Worm (Caenorhabditis elegans) whole organism, L4 larva: ENCODE data around the gene dyf-6.

Experiments used
- F10B5.3 ChIP-seq: sonication (generic microtip); optimal IDR thresholded peaks from 2 replicates; lab custom pipeline; 2016; ENCODE audit warnings: mild to moderate bottlenecking, missing genetic modification characterization, missing compliant biosample characterization
- F26F4.8 ChIP-seq: fragments of 200-800 bp; sonication (Bioruptor generic); conservative IDR thresholded peaks from 2 replicates; pipeline ENCODE4 v1.3.6; 2022; ENCODE audit warnings: missing genetic modification characterization, missing compliant biosample characterization
- F37D6.2 ChIP-seq: sonication (generic microtip); optimal IDR thresholded peaks from 2 replicates; lab custom pipeline; 2016; ENCODE audit warnings: mild to moderate bottlenecking, missing genetic modification characterization, missing compliant biosample characterization
- F44E2.7 ChIP-seq: fragments of 200-800 bp; sonication (Bioruptor generic); IDR thresholded peaks from 2 replicates; pipeline ENCODE4 v2.1.2; 2022; ENCODE audit warnings: missing genetic modification characterization, missing compliant biosample characterization
- R02D3.7 ChIP-seq: fragments of 150-350 bp; sonication (generic microtip); optimal IDR thresholded peaks from 3 replicates; lab custom pipeline; 2014; ENCODE audit warnings: missing biosample characterization, missing genetic modification characterization
- Y105C5A.15 ChIP-seq: fragments of 200-800 bp; sonication (Bioruptor generic); IDR thresholded peaks from 2 replicates; pipeline ENCODE4 v1.3.6; 2022; ENCODE audit warnings: missing genetic modification characterization, missing compliant biosample characterization
- Y75B8A.6 ChIP-seq: fragments of 200-800 bp; sonication (Bioruptor generic); IDR thresholded peaks from 2 replicates; pipeline ENCODE4 v1.3.6; 2022; ENCODE audit warnings: missing genetic modification reagents, missing genetic modification characterization, missing compliant biosample characterization
- aha-1 ChIP-seq: fragments of 150-350 bp; peaks from one replicate; lab custom pipeline; 2014; ENCODE audit warnings: missing biosample characterization, missing genetic modification characterization
- aly-2 ChIP-seq: sonication (generic microtip); optimal IDR thresholded peaks from 2 replicates; lab custom pipeline; 2018; ENCODE audit warnings: missing biosample characterization, missing genetic modification characterization
- attf-4 ChIP-seq: sonication (generic microtip); optimal IDR thresholded peaks from 3 replicates; lab custom pipeline; 2017; ENCODE audit warnings: missing biosample characterization, missing genetic modification characterization
- ceh-82 ChIP-seq: sonication (generic microtip); optimal IDR thresholded peaks from 2 replicates; lab custom pipeline; 2017; ENCODE audit warnings: missing biosample characterization, missing genetic modification characterization
- ctbp-1 ChIP-seq: fragments of 200-800 bp; sonication (Bioruptor generic); IDR thresholded peaks from 2 replicates; pipeline ENCODE4 v1.3.6; 2022; ENCODE audit warnings: missing genetic modification reagents, missing genetic modification characterization, missing compliant biosample characterization
- daf-8 ChIP-seq: fragments of 200-800 bp; sonication (Bioruptor generic); IDR thresholded peaks from 2 replicates; pipeline ENCODE4 v1.3.6; 2022; ENCODE audit warnings: missing genetic modification characterization, missing compliant biosample characterization
- dve-1 ChIP-seq: sonication (generic microtip); optimal IDR thresholded peaks from 2 replicates; lab custom pipeline; 2017; ENCODE audit warnings: antibody characterized with exemption, mild to moderate bottlenecking, missing genetic modification characterization, missing compliant biosample characterization; ENCODE audit not compliant: insufficient read depth
- egl-27 ChIP-seq: sonication (generic microtip); optimal IDR thresholded peaks from 3 replicates; lab custom pipeline; 2017; ENCODE audit warnings: missing biosample characterization, missing genetic modification reagents, missing genetic modification characterization
- egl-43 ChIP-seq: fragments of 200-800 bp; sonication (Bioruptor generic); IDR thresholded peaks from 2 replicates; pipeline ENCODE4 v1.3.6; 2022; ENCODE audit warnings: missing genetic modification reagents, missing genetic modification characterization, missing compliant biosample characterization
- fkh-10 ChIP-seq: fragments of 150-350 bp; optimal IDR thresholded peaks from 2 replicates; lab custom pipeline; 2014; ENCODE audit warnings: missing biosample characterization, missing genetic modification reagents, missing genetic modification characterization
- fos-1 ChIP-seq: fragments of 150-350 bp; optimal IDR thresholded peaks from 2 replicates; lab custom pipeline; 2014; ENCODE audit warnings: missing biosample characterization, missing genetic modification characterization
- hif-1 ChIP-seq, 2 experiments: sonication (generic microtip); optimal IDR thresholded peaks; 2 replicates each; lab custom pipeline; 2016 to 2017; ENCODE audit warnings: missing compliant biosample characterization in 2 of 2, missing genetic modification characterization in 2 of 2, missing genetic modification reagents in 2 of 2, missing genotype in 2 of 2, mild to moderate bottlenecking in 1 of 2
- hmg-1.1 ChIP-seq: fragments of 200-800 bp; sonication (Bioruptor generic); IDR thresholded peaks from 2 replicates; pipeline ENCODE4 v1.3.6; 2022; ENCODE audit warnings: missing genetic modification reagents, missing genetic modification characterization, missing compliant biosample characterization
- lin-13 ChIP-seq: fragments of 150-350 bp; optimal IDR thresholded peaks from 2 replicates; lab custom pipeline; 2014; ENCODE audit warnings: missing biosample characterization, missing genetic modification reagents, missing genetic modification characterization
- lir-3 ChIP-seq: sonication (generic microtip); optimal IDR thresholded peaks from 2 replicates; lab custom pipeline; 2016; ENCODE audit warnings: mild to moderate bottlenecking, missing genetic modification characterization, missing compliant biosample characterization
- madf-9 ChIP-seq: fragments of 200-800 bp; sonication (Bioruptor generic); conservative IDR thresholded peaks from 2 replicates; pipeline ENCODE4 v1.3.6; 2022; ENCODE audit warnings: missing genetic modification reagents, missing genetic modification characterization, missing compliant biosample characterization
- mes-2 ChIP-seq: sonication (generic microtip); optimal IDR thresholded peaks from 2 replicates; lab custom pipeline; 2016; ENCODE audit warnings: missing genotype, mild to moderate bottlenecking, missing genetic modification characterization, missing compliant biosample characterization; ENCODE audit not compliant: poor library complexity, severe bottlenecking
- mxl-3 ChIP-seq: fragments of 200-800 bp; sonication (Bioruptor generic); optimal IDR thresholded peaks from 2 replicates; lab custom pipeline; 2018; ENCODE audit warnings: mild to moderate bottlenecking, missing genetic modification characterization, missing compliant biosample characterization
- nhr-10 ChIP-seq: fragments of 150-350 bp; optimal IDR thresholded peaks from 2 replicates; lab custom pipeline; 2014; ENCODE audit warnings: missing biosample characterization, missing genetic modification characterization
- nhr-102 ChIP-seq: sonication (generic microtip); optimal IDR thresholded peaks from 2 replicates; lab custom pipeline; 2016; ENCODE audit warnings: mild to moderate bottlenecking, missing genetic modification characterization, moderate library complexity, missing compliant biosample characterization
- nhr-11 ChIP-seq: fragments of 150-350 bp; optimal IDR thresholded peaks from 2 replicates; lab custom pipeline; 2014; ENCODE audit warnings: missing biosample characterization, missing genetic modification characterization
- nhr-25 ChIP-seq: sonication (generic microtip); optimal IDR thresholded peaks from 2 replicates; lab custom pipeline; 2017; ENCODE audit warnings: missing genetic modification characterization, mild to moderate bottlenecking, missing compliant biosample characterization, antibody characterized with exemption, moderate library complexity, borderline replicate concordance; ENCODE audit not compliant: insufficient read depth
- nhr-41 ChIP-seq: fragments of 200-800 bp; sonication (Bioruptor generic); IDR thresholded peaks from 2 replicates; pipeline ENCODE4 v1.3.6; 2022; ENCODE audit warnings: missing genetic modification reagents, missing genetic modification characterization, missing compliant biosample characterization
- nhr-42 ChIP-seq: fragments of 200-800 bp; sonication (Bioruptor generic); IDR thresholded peaks from 2 replicates; pipeline ENCODE4 v1.3.6; 2022; ENCODE audit warnings: missing genetic modification characterization, missing compliant biosample characterization
- nhr-48 ChIP-seq: sonication (generic microtip); optimal IDR thresholded peaks from 2 replicates; lab custom pipeline; 2016; ENCODE audit warnings: mild to moderate bottlenecking, missing genetic modification characterization, missing compliant biosample characterization
- nhr-6 ChIP-seq: fragments of 150-350 bp; optimal IDR thresholded peaks from 2 replicates; lab custom pipeline; 2014; ENCODE audit warnings: missing biosample characterization, missing genetic modification characterization
- nhr-76 ChIP-seq: fragments of 150-350 bp; optimal IDR thresholded peaks from 2 replicates; lab custom pipeline; 2014; ENCODE audit warnings: missing biosample characterization, missing genetic modification characterization
- nhr-77 ChIP-seq: fragments of 150-350 bp; optimal IDR thresholded peaks from 2 replicates; lab custom pipeline; 2014; ENCODE audit warnings: missing biosample characterization, missing genetic modification characterization
- pqm-1 ChIP-seq: sonication (generic microtip); optimal IDR thresholded peaks from 2 replicates; lab custom pipeline; 2017; ENCODE audit warnings: missing biosample characterization, missing genetic modification characterization
- rbr-2 ChIP-seq: sonication (generic microtip); optimal IDR thresholded peaks from 2 replicates; lab custom pipeline; 2016; ENCODE audit warnings: missing genotype, missing genetic modification characterization, missing compliant biosample characterization
- set-16 ChIP-seq: fragments of 200-800 bp; sonication (Bioruptor generic); IDR thresholded peaks from 2 replicates; pipeline ENCODE4 v1.3.6; 2022; ENCODE audit warnings: missing genetic modification reagents, missing genetic modification characterization, missing compliant biosample characterization
- snpc-1.2 ChIP-seq: fragments of 200-800 bp; sonication (Bioruptor generic); IDR thresholded peaks from 2 replicates; pipeline ENCODE4 v1.3.6; 2022; ENCODE audit warnings: missing genetic modification reagents, missing genetic modification characterization, missing compliant biosample characterization
- tag-97 ChIP-seq: fragments of 200-800 bp; sonication (Bioruptor generic); IDR thresholded peaks from 2 replicates; pipeline ENCODE4 v1.3.6; 2022; ENCODE audit warnings: missing genetic modification characterization, missing compliant biosample characterization
- tra-1 ChIP-seq: fragments of 200-800 bp; sonication (Bioruptor generic); IDR thresholded peaks from 2 replicates; pipeline ENCODE4 v1.3.6; 2022; ENCODE audit warnings: missing genetic modification reagents, missing genetic modification characterization, missing compliant biosample characterization
- unc-130 ChIP-seq: sonication (generic microtip); optimal IDR thresholded peaks from 2 replicates; lab custom pipeline; 2016; ENCODE audit warnings: missing genetic modification reagents, missing genetic modification characterization, missing compliant biosample characterization
- unc-62 ChIP-seq, 3 experiments: fragments of 150-350 bp in 1 of 3; sonication (generic microtip); optimal IDR thresholded peaks in 2 of 3; peaks in 1 of 3; 1 replicate in 1 of 3; 2 replicates in 2 of 3; lab custom pipeline; 2014 to 2017; ENCODE audit warnings: missing biosample characterization in 3 of 3, missing genetic modification characterization in 3 of 3, missing genetic modification reagents in 3 of 3, missing genotype in 1 of 3
- zfp-2 ChIP-seq: sonication (generic microtip); optimal IDR thresholded peaks from 2 replicates; lab custom pipeline; 2016; ENCODE audit warnings: mild to moderate bottlenecking, missing genetic modification characterization, missing compliant biosample characterization
- zip-11 ChIP-seq: fragments of 200-800 bp; sonication (Bioruptor generic); IDR thresholded peaks from 2 replicates; pipeline ENCODE4 v1.3.6; 2022; ENCODE audit warnings: missing genetic modification characterization, missing compliant biosample characterization
- zip-2 ChIP-seq: fragments of 150-350 bp; optimal IDR thresholded peaks from 2 replicates; lab custom pipeline; 2014; ENCODE audit warnings: missing biosample characterization, missing genetic modification characterization
- ztf-11 ChIP-seq: fragments of 150-350 bp; optimal IDR thresholded peaks from 2 replicates; lab custom pipeline; 2014; ENCODE audit warnings: missing biosample characterization, missing genetic modification characterization

dyf-6 gene

DNA sequence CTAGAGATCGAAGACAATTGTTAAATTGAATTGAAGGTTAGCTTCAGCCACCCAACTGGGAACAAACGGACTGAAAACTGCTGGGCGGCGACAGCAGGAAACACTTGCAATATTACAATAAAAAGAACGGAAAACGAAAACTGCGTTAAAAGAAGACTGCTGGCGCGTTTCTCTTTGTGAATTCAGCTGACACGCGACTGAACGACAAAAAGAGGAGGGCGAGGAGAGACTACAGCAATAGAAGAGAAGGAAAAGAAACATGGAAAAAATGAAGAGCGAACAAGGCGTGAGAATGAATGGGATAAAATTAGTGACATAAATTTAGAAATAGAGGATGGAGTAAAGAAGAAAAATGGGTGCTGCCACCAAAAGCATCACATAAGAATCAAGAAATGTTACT is 8.6 kb downstream of the dyf-6 start (continued):
- TF ChIP-seq unc-130 (GFP tag; lab: Kevin White, UChicago), result no peak
- no peak for TF ChIP-seq lir-3 (tag; lab: Kevin White, UChicago)
- TF ChIP-seq zip-11 (GFP tag; lab: Robert Waterston, UW), result no peak
- TF ChIP-seq aha-1 (tag; lab: Kevin White, UChicago), result peak; percentile 96
- peak in 1 of 2 experiments; percentile 59 for TF ChIP-seq hif-1 (tag; optimal IDR thresholded peaks at IDR 0.05; lab: Kevin White, UChicago)
- TF ChIP-seq F26F4.8 (GFP tag; lab: Robert Waterston, UW), result no peak
- peak; percentile 28 for TF ChIP-seq nhr-77 (tag; lab: Kevin White, UChicago)
- TF ChIP-seq mxl-3 (GFP tag; lab: Kevin White, UChicago), result peak; percentile 89
- TF ChIP-seq Y105C5A.15 (GFP tag; lab: Robert Waterston, UW), result no peak
- no peak for TF ChIP-seq aly-2
- no peak for TF ChIP-seq fos-1
- TF ChIP-seq ceh-82, result no peak

DNA sequence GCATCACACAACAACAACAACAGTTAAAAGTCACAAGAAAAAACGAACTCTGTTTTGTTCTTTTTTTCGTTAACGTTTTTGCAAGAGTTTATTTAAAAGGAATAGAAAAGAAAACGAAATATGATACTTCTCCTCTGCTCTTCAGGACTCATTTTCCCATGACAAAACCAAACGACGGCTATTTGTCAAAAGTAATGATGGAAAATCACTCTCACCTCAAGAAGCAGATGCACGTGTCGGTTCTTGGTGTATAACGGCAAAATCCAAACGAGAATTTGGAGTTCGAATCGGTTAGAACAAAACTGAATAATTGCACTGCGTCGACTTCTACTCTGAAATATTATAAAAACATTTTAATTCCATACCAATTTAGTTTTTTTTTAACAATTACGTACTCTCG is 9.3 kb downstream of the dyf-6 start:
- TF ChIP-seq fkh-10 (GFP tag; lab: Kevin White, UChicago) (no peak), mes-2 (tag; lab: Kevin White, UChicago) (no peak), unc-62 (GFP tag; optimal IDR thresholded peaks at IDR 0.05 in 1 of 2; lab: Kevin White, UChicago) (peak in 1 of 2 experiments; percentile 95), unc-62 (tag; optimal IDR thresholded peaks at IDR 0.05; lab: Kevin White, UChicago) (no peak), R02D3.7 (tag; lab: Kevin White, UChicago) (no peak)
- TF ChIP-seq, all 104 proteins: peak for 1

- TF ChIP-seq daf-8 (GFP tag; lab: Robert Waterston, UW) (no peak), nhr-76 (tag; lab: Kevin White, UChicago) (no peak), egl-43 (GFP tag; lab: Robert Waterston, UW) (0 out of 2 replicates have a peak, but pooled peaks have one; percentile 39), ztf-11 (tag; lab: Kevin White, UChicago) (no peak), set-16 (peak; percentile 66), F37D6.2 (tag; lab: Kevin White, UChicago) (no peak), aha-1 (tag; lab: Kevin White, UChicago) (no peak), hmg-1.1 (GFP tag; lab: Robert Waterston, UW) (no peak), attf-4 (tag; lab: Kevin White, UChicago) (no peak), zip-2 (tag; lab: Kevin White, UChicago) (no peak), rbr-2 (no peak), tag-97 (no peak), zfp-2 (tag; lab: Kevin White, UChicago) (no peak), nhr-6 (tag; lab: Kevin White, UChicago) (no peak), madf-9 (no peak)
Measured at ce11 chrX:10373581-10373980, 12.7 kb downstream of the dyf-6 start.

- TF ChIP-seq lin-13 (no peak), tra-1 (GFP tag; lab: Robert Waterston, UW) (no peak), Y105C5A.15 (GFP tag; lab: Robert Waterston, UW) (no peak), aly-2 (no peak), nhr-11 (tag; lab: Kevin White, UChicago) (no peak), nhr-41 (no peak), nhr-42 (GFP tag; lab: Robert Waterston, UW) (no peak), nhr-102 (tag; lab: Kevin White, UChicago) (no peak), dve-1 (peak; percentile 1), nhr-48 (tag; lab: Kevin White, UChicago) (no peak), nhr-10 (tag; lab: Kevin White, UChicago) (no peak), egl-27 (tag; lab: Kevin White, UChicago) (no peak), attf-4 (tag; lab: Kevin White, UChicago) (no peak), F10B5.3 (no peak), pqm-1 (tag; lab: Kevin White, UChicago) (no peak), nhr-25 (no peak), madf-9 (no peak), hmg-1.1 (GFP tag; lab: Robert Waterston, UW) (peak; percentile 31; the same call in 1 of the 2 replicates), tag-97 (no peak), snpc-1.2 (GFP tag; lab: Robert Waterston, UW) (no peak), fkh-10 (GFP tag; lab: Kevin White, UChicago) (no peak), Y75B8A.6 (no peak), ctbp-1 (no peak), F44E2.7 (GFP tag; lab: Robert Waterston, UW) (no peak), aha-1 (tag; lab: Kevin White, UChicago) (no peak)
Measured at ce11 chrX:10372556-10372955, 13.8 kb downstream of the dyf-6 start, which contains the start of gene Y49A10A.2. Gene Y49A10A.2, minus strand, starts transcription at chrX:10372664.
